Worm (Caenorhabditis elegans) whole organism, young adult: ENCODE measurements around the gene F26C11.4.

Source experiments
- B0336.3 ChIP-seq: fragments of 200-800 bp; sonication (Bioruptor generic); IDR thresholded peaks from 2 replicates; pipeline ENCODE4 v1.3.6; 2022; ENCODE audit warnings: missing genetic modification characterization, missing compliant biosample characterization
- C17E4.6 ChIP-seq: fragments of 200-800 bp; sonication (Bioruptor generic); IDR thresholded peaks from 2 replicates; pipeline ENCODE4 v1.3.6; 2022; ENCODE audit warnings: missing genetic modification reagents, missing genetic modification characterization, missing compliant biosample characterization
- Y53F4B.3 ChIP-seq: fragments of 200-800 bp; sonication (Bioruptor generic); IDR thresholded peaks from 2 replicates; pipeline ENCODE4 v1.3.6; 2022; ENCODE audit warnings: missing genetic modification reagents, missing genetic modification characterization, missing compliant biosample characterization
- Y56A3A.18 ChIP-seq: fragments of 200-800 bp; sonication (Bioruptor generic); IDR thresholded peaks from 2 replicates; pipeline ENCODE4 v1.3.6; 2022; ENCODE audit warnings: missing genetic modification reagents, missing genetic modification characterization, missing compliant biosample characterization
- Y67H2A.10 ChIP-seq: fragments of 200-800 bp; sonication (Bioruptor generic); conservative IDR thresholded peaks from 2 replicates; pipeline ENCODE4 v1.3.6; 2022; ENCODE audit warnings: missing genetic modification reagents, missing genetic modification characterization, missing compliant biosample characterization
- atf-7 ChIP-seq: sonication (generic microtip); optimal IDR thresholded peaks from 2 replicates; lab custom pipeline; 2017; ENCODE audit warnings: mild to moderate bottlenecking, missing genetic modification characterization, missing compliant biosample characterization
- attf-3 ChIP-seq: fragments of 200-800 bp; sonication (Bioruptor generic); conservative IDR thresholded peaks from 2 replicates; pipeline ENCODE4 v1.3.6; 2022; ENCODE audit warnings: missing genetic modification reagents, missing genetic modification characterization, missing compliant biosample characterization
- attf-5 ChIP-seq: fragments of 200-800 bp; sonication (Bioruptor generic); optimal IDR thresholded peaks from 2 replicates; lab custom pipeline; 2018; ENCODE audit warnings: mild to moderate bottlenecking, missing genetic modification characterization, missing compliant biosample characterization
- attf-6 ChIP-seq: fragments of 200-800 bp; sonication (Bioruptor generic); IDR thresholded peaks from 2 replicates; pipeline ENCODE4 v1.3.6; 2022; ENCODE audit warnings: missing genetic modification reagents, missing genetic modification characterization, missing compliant biosample characterization
- bed-2 ChIP-seq: fragments of 200-800 bp; sonication (Bioruptor generic); IDR thresholded peaks from 2 replicates; pipeline ENCODE4 v1.3.6; 2022; ENCODE audit warnings: missing genetic modification reagents, missing genetic modification characterization, missing compliant biosample characterization
- ceh-27 ChIP-seq: fragments of 200-800 bp; sonication (Bioruptor generic); optimal IDR thresholded peaks from 2 replicates; lab custom pipeline; 2018; ENCODE audit warnings: mild to moderate bottlenecking, missing genetic modification characterization, moderate library complexity, missing compliant biosample characterization
- ceh-58 ChIP-seq: fragments of 200-800 bp; sonication (Bioruptor generic); IDR thresholded peaks from 2 replicates; pipeline ENCODE4 v1.3.6; 2022; ENCODE audit warnings: missing genetic modification characterization, missing compliant biosample characterization
- ceh-91 ChIP-seq: fragments of 200-800 bp; sonication (Bioruptor generic); IDR thresholded peaks from 2 replicates; pipeline ENCODE4 v1.3.6; 2022; ENCODE audit warnings: missing genetic modification reagents, missing genetic modification characterization, missing compliant biosample characterization
- egl-44 ChIP-seq: fragments of 200-800 bp; sonication (Bioruptor generic); IDR thresholded peaks from 2 replicates; pipeline ENCODE4 v1.3.6; 2022; ENCODE audit warnings: missing genetic modification reagents, missing genetic modification characterization, missing compliant biosample characterization
- ets-4 ChIP-seq: fragments of 200-800 bp; sonication (Bioruptor generic); optimal IDR thresholded peaks from 2 replicates; lab custom pipeline; 2018; ENCODE audit warnings: mild to moderate bottlenecking, missing genetic modification characterization, missing compliant biosample characterization
- him-1 ChIP-seq: sonication (generic microtip); optimal IDR thresholded peaks from 2 replicates; lab custom pipeline; 2016; ENCODE audit warnings: missing genotype, missing genetic modification reagents, missing genetic modification characterization, missing compliant biosample characterization
- hlh-12 ChIP-seq: sonication (generic microtip); optimal IDR thresholded peaks from 2 replicates; lab custom pipeline; 2016; ENCODE audit warnings: missing genetic modification characterization, missing compliant biosample characterization
- hmg-1.2 ChIP-seq: fragments of 200-800 bp; sonication (Bioruptor generic); IDR thresholded peaks from 2 replicates; pipeline ENCODE4 v1.3.6; 2022; ENCODE audit warnings: missing genetic modification reagents, missing genetic modification characterization, missing compliant biosample characterization
- hrde-1 ChIP-seq: sonication (generic microtip); optimal IDR thresholded peaks from 2 replicates; lab custom pipeline; 2016; ENCODE audit warnings: missing genetic modification characterization, mild to moderate bottlenecking, missing compliant biosample characterization, moderate library complexity, missing genotype, missing genetic modification reagents, borderline replicate concordance
- let-607 ChIP-seq, 2 experiments: fragments of 200-800 bp in 1 of 2; sonication (Bioruptor generic) in 1 of 2; sonication (generic microtip) in 1 of 2; optimal IDR thresholded peaks; 2 replicates each; lab custom pipeline; 2016 to 2018; ENCODE audit warnings: mild to moderate bottlenecking in 2 of 2, missing compliant biosample characterization in 2 of 2, missing genetic modification characterization in 2 of 2, moderate library complexity in 2 of 2, missing genotype in 1 of 2
- lin-40 ChIP-seq: sonication (generic microtip); optimal IDR thresholded peaks from 2 replicates; lab custom pipeline; 2016; ENCODE audit warnings: missing genetic modification characterization, mild to moderate bottlenecking, missing compliant biosample characterization, missing genotype, missing genetic modification reagents
- lsl-1 ChIP-seq: fragments of 200-800 bp; sonication (Bioruptor generic); optimal IDR thresholded peaks from 2 replicates; lab custom pipeline; 2018; ENCODE audit warnings: mild to moderate bottlenecking, missing genetic modification characterization, moderate library complexity, missing compliant biosample characterization
- madf-3 ChIP-seq: fragments of 200-800 bp; sonication (Bioruptor generic); IDR thresholded peaks from 2 replicates; pipeline ENCODE4 v1.3.6; 2022; ENCODE audit warnings: missing genetic modification reagents, missing genetic modification characterization, missing compliant biosample characterization
- madf-6 ChIP-seq: fragments of 200-800 bp; sonication (Bioruptor generic); IDR thresholded peaks from 2 replicates; pipeline ENCODE4 v1.3.6; 2022; ENCODE audit warnings: missing genetic modification reagents, missing genetic modification characterization, missing compliant biosample characterization
- mel-28 ChIP-seq: sonication (generic microtip); optimal IDR thresholded peaks from 2 replicates; lab custom pipeline; 2016; ENCODE audit warnings: borderline replicate concordance, mild to moderate bottlenecking, missing genetic modification characterization, missing compliant biosample characterization
- mxl-1 ChIP-seq: sonication (generic microtip); optimal IDR thresholded peaks from 2 replicates; lab custom pipeline; 2016; ENCODE audit warnings: missing genetic modification characterization, missing compliant biosample characterization
- nfya-2 ChIP-seq: fragments of 200-800 bp; sonication (Bioruptor generic); IDR thresholded peaks from 2 replicates; pipeline ENCODE4 v1.3.6; 2022; ENCODE audit warnings: missing genetic modification reagents, missing genetic modification characterization, missing compliant biosample characterization
- nhr-179 ChIP-seq: sonication (generic microtip); optimal IDR thresholded peaks from 2 replicates; lab custom pipeline; 2016; ENCODE audit warnings: mild to moderate bottlenecking, missing genetic modification characterization, missing compliant biosample characterization
- nhr-80 ChIP-seq: sonication (generic microtip); optimal IDR thresholded peaks from 2 replicates; lab custom pipeline; 2016; ENCODE audit warnings: missing genetic modification characterization, missing compliant biosample characterization
- repo-1 ChIP-seq: sonication (generic microtip); optimal IDR thresholded peaks from 2 replicates; lab custom pipeline; 2017; ENCODE audit warnings: mild to moderate bottlenecking, missing genetic modification characterization, missing compliant biosample characterization
- snpc-3.4 ChIP-seq: sonication (generic microtip); optimal IDR thresholded peaks from 2 replicates; lab custom pipeline; 2017; ENCODE audit warnings: missing genetic modification characterization, mild to moderate bottlenecking, missing compliant biosample characterization, antibody characterized with exemption, moderate library complexity, missing genotype, missing genetic modification reagents
- sptf-2 ChIP-seq: fragments of 200-800 bp; sonication (Bioruptor generic); optimal IDR thresholded peaks from 2 replicates; lab custom pipeline; 2018; ENCODE audit warnings: mild to moderate bottlenecking, missing genetic modification characterization, missing compliant biosample characterization
- tlf-1 ChIP-seq: fragments of 200-800 bp; sonication (Bioruptor generic); optimal IDR thresholded peaks from 2 replicates; lab custom pipeline; 2018; ENCODE audit warnings: mild to moderate bottlenecking, missing genetic modification characterization, missing compliant biosample characterization
- unc-130 ChIP-seq: sonication (generic microtip); optimal IDR thresholded peaks from 2 replicates; lab custom pipeline; 2016; ENCODE audit warnings: missing genetic modification reagents, missing genetic modification characterization, missing compliant biosample characterization
- ztf-26 ChIP-seq: sonication (generic microtip); optimal IDR thresholded peaks from 2 replicates; lab custom pipeline; 2017; ENCODE audit warnings: missing genetic modification characterization, missing compliant biosample characterization

The F26C11.4 gene

ce11 chrII:9931012-9931411 is 14.9 kb upstream of the F26C11.4 start (continued):
- TF ChIP-seq ztf-26 (tag; lab: Kevin White, UChicago), result no peak
- peak; percentile 87 for TF ChIP-seq hmg-1.2 (GFP tag; lab: Robert Waterston, UW)
- TF ChIP-seq bed-2, result 0 out of 2 replicates have a peak, but pooled peaks have one; percentile 37
- no peak for TF ChIP-seq mxl-1 (tag; lab: Kevin White, UChicago)
- no peak for TF ChIP-seq Y67H2A.10 (GFP tag; lab: Robert Waterston, UW)
- TF ChIP-seq madf-6, result no peak; the same call in 1 of the 2 replicates
- no peak for TF ChIP-seq ceh-91 (GFP tag; lab: Robert Waterston, UW)
- no peak for TF ChIP-seq egl-44 (GFP tag; lab: Robert Waterston, UW)
- TF ChIP-seq attf-6, result no peak
- TF ChIP-seq hlh-12 (tag; lab: Kevin White, UChicago), result no peak
- TF ChIP-seq ceh-27 (GFP tag; lab: Kevin White, UChicago), result peak; percentile 60
- no peak for TF ChIP-seq mel-28 (tag; lab: Kevin White, UChicago)

- TF ChIP-seq B0336.3, result no peak
- no peak for TF ChIP-seq attf-5 (GFP tag; lab: Kevin White, UChicago)
- TF ChIP-seq atf-7 (tag; lab: Kevin White, UChicago), result no peak
- TF ChIP-seq nhr-80, result no peak
- no peak for TF ChIP-seq madf-6
- TF ChIP-seq, all 124 proteins: peak for 0
Measured at ce11 chrII:9928470-9928869, 12.4 kb upstream of the F26C11.4 start.

ce11 chrII:9921622-9922269 is 5.7 kb upstream of the F26C11.4 start, which contains the start of gene C05C10.2:
TSS of gene C05C10.2 (plus strand) at chrII:9922219.
- peak; percentile 52; the same call in 1 of the 2 replicates for TF ChIP-seq hmg-1.2 (GFP tag; lab: Robert Waterston, UW)
- no peak for TF ChIP-seq let-607 (tag; optimal IDR thresholded peaks at IDR 0.05; lab: Kevin White, UChicago)

- TF ChIP-seq ceh-58 (GFP tag; lab: Robert Waterston, UW) (no peak), Y56A3A.18 (GFP tag; lab: Robert Waterston, UW) (no peak), Y53F4B.3 (GFP tag; lab: Robert Waterston, UW) (no peak), attf-3 (no peak), attf-5 (GFP tag; lab: Kevin White, UChicago) (no peak), tlf-1 (GFP tag; lab: Kevin White, UChicago) (no peak), C17E4.6 (no peak), hrde-1 (tag; lab: Kevin White, UChicago) (no peak), madf-3 (no peak), unc-130 (GFP tag; lab: Kevin White, UChicago) (no peak), sptf-2 (GFP tag; lab: Kevin White, UChicago) (no peak), nhr-179 (tag; lab: Kevin White, UChicago) (no peak), egl-44 (GFP tag; lab: Robert Waterston, UW) (no peak), ets-4 (GFP tag; lab: Kevin White, UChicago) (no peak), him-1 (no peak), lsl-1 (GFP tag; lab: Kevin White, UChicago) (no peak), lin-40 (tag; lab: Kevin White, UChicago) (no peak), snpc-3.4 (tag; lab: Kevin White, UChicago) (no peak), nfya-2 (GFP tag; lab: Robert Waterston, UW) (no peak), repo-1 (tag; lab: Kevin White, UChicago) (no peak)
- TF ChIP-seq, all 124 proteins: peak for 0
Measured at ce11 chrII:9920468-9920867, 4.4 kb upstream of the F26C11.4 start, which contains the start of gene pho-10. TSS of gene pho-10 (minus strand) at chrII:9920568.
